Fruit fly (Drosophila melanogaster) whole organism, embryonic: Measurements from ENCODE around the gene CG42693.

Source experiments
- Aef1 ChIP-seq: fragments of 200-800 bp; sonication (Bioruptor generic); IDR thresholded peaks from 3 replicates; pipeline ENCODE4 v1.3.6; 2022; ENCODE audit warnings: missing biosample characterization, missing genetic modification characterization
- Atf3 ChIP-seq: fragments of 200-800 bp; sonication (Bioruptor generic); optimal IDR thresholded peaks from 3 replicates; lab custom pipeline; 2016; ENCODE audit warnings: missing biosample characterization, missing genetic modification characterization
- Awh ChIP-seq: fragments of 200-800 bp; sonication (Bioruptor generic); IDR thresholded peaks from 2 replicates; pipeline ENCODE4, ENCODE4 v1.3.6; 2022; ENCODE audit warnings: missing biosample characterization, missing genetic modification characterization
- BtbVII ChIP-seq: fragments of 200-800 bp; sonication (Bioruptor generic); optimal IDR thresholded peaks from 3 replicates; lab custom pipeline; 2017; ENCODE audit warnings: missing biosample characterization, mild to moderate bottlenecking, missing genetic modification characterization
- CG11456 ChIP-seq: fragments of 200-800 bp; sonication (Bioruptor generic); IDR thresholded peaks from 3 replicates; pipeline ENCODE4 v1.3.6; 2022; ENCODE audit warnings: missing biosample characterization, missing genetic modification characterization
- CG11695 ChIP-seq: fragments of 200-800 bp; sonication (Bioruptor generic); IDR thresholded peaks from 3 replicates; pipeline ENCODE4 v1.3.6; 2022; ENCODE audit warnings: missing biosample characterization, missing genetic modification characterization
- CG12744 ChIP-seq: fragments of 200-800 bp; sonication (Bioruptor generic); optimal IDR thresholded peaks from 2 replicates; lab custom pipeline; 2016; ENCODE audit warnings: missing biosample characterization, missing genetic modification characterization
- CG14860 ChIP-seq: fragments of 200-800 bp; sonication (Bioruptor generic); IDR thresholded peaks from 3 replicates; pipeline ENCODE4 v1.3.6; 2022; ENCODE audit warnings: missing biosample characterization, missing genetic modification characterization; ENCODE audit not compliant: partially characterized antibody
- CG15073 ChIP-seq: fragments of 200-800 bp; sonication (Bioruptor generic); optimal IDR thresholded peaks from 2 replicates; lab custom pipeline; 2016; ENCODE audit warnings: missing biosample characterization, missing genetic modification characterization
- CG15269 ChIP-seq: fragments of 200-800 bp; sonication (Bioruptor generic); optimal IDR thresholded peaks from 2 replicates; lab custom pipeline; 2018; ENCODE audit warnings: missing biosample characterization, mild to moderate bottlenecking, missing genetic modification characterization, moderate library complexity
- CG2116 ChIP-seq: fragments of 200-800 bp; sonication (Bioruptor generic); optimal IDR thresholded peaks from 3 replicates; lab custom pipeline; 2018; ENCODE audit warnings: missing biosample characterization, mild to moderate bottlenecking, missing genetic modification characterization
- CG2120 ChIP-seq: fragments of 200-800 bp; sonication (Bioruptor generic); optimal IDR thresholded peaks from 3 replicates; lab custom pipeline; 2016; ENCODE audit warnings: missing biosample characterization, missing genetic modification characterization
- CG2199 ChIP-seq: fragments of 200-800 bp; sonication (Bioruptor generic); IDR thresholded peaks from 3 replicates; pipeline ENCODE4 v1.3.6; 2022; ENCODE audit warnings: missing biosample characterization, missing genetic modification characterization
- CG30403 ChIP-seq: fragments of 200-800 bp; sonication (Bioruptor generic); optimal IDR thresholded peaks from 3 replicates; lab custom pipeline; 2016; ENCODE audit warnings: missing biosample characterization, missing genetic modification characterization
- CG4328 ChIP-seq: fragments of 200-800 bp; sonication (Bioruptor generic); optimal IDR thresholded peaks from 3 replicates; lab custom pipeline; 2017; ENCODE audit warnings: missing biosample characterization, missing genetic modification reagents, missing genetic modification characterization
- CG6654 ChIP-seq: fragments of 200-800 bp; sonication (Bioruptor generic); optimal IDR thresholded peaks from 2 replicates; lab custom pipeline; 2017; ENCODE audit warnings: missing biosample characterization, mild to moderate bottlenecking, missing genetic modification characterization
- CG7372 ChIP-seq: fragments of 200-800 bp; sonication (Bioruptor generic); IDR thresholded peaks from 2 replicates; pipeline ENCODE4 v1.3.6; 2022; ENCODE audit warnings: missing biosample characterization, missing genetic modification characterization
- CG8944 ChIP-seq: fragments of 200-800 bp; sonication (Bioruptor generic); optimal IDR thresholded peaks from 3 replicates; lab custom pipeline; 2016; ENCODE audit warnings: missing biosample characterization, missing genetic modification characterization
- CG9876 ChIP-seq: fragments of 200-800 bp; sonication (Bioruptor generic); optimal IDR thresholded peaks from 2 replicates; lab custom pipeline; 2016; ENCODE audit warnings: missing biosample characterization, missing genetic modification characterization
- CrebB ChIP-seq: fragments of 200-800 bp; sonication (Bioruptor generic); optimal IDR thresholded peaks from 3 replicates; lab custom pipeline; 2018; ENCODE audit warnings: missing biosample characterization, mild to moderate bottlenecking, missing genetic modification characterization
- D ChIP-seq, 2 experiments: fragments of 200-800 bp in 1 of 2; fragments of >200 bp in 1 of 2; sonication (Bioruptor generic) in 1 of 2; optimal IDR thresholded peaks; 2 replicates in 1 of 2; 3 replicates in 1 of 2; lab custom pipeline; 2017; ENCODE audit warnings: mild to moderate bottlenecking in 1 of 2, missing biosample characterization in 1 of 2, missing genetic modification characterization in 1 of 2, missing genetic modification reagents in 1 of 2
- Dad ChIP-seq: fragments of 200-800 bp; sonication (Bioruptor generic); optimal IDR thresholded peaks from 3 replicates; lab custom pipeline; 2016; ENCODE audit warnings: missing biosample characterization, missing genetic modification characterization
- Dfd ChIP-seq, 2 experiments: fragments of >200 bp; optimal IDR thresholded peaks; 2 replicates each; lab custom pipeline; 2017; ENCODE audit warnings: missing biosample characterization in 2 of 2, missing genetic modification characterization in 2 of 2
- Doc2 ChIP-seq: fragments of 200-800 bp; sonication (Bioruptor generic); IDR thresholded peaks from 2 replicates; pipeline ENCODE4 v1.3.6; 2022; ENCODE audit warnings: missing biosample characterization, missing genetic modification characterization
- MTF-1 ChIP-seq: fragments of 200-800 bp; sonication (Bioruptor generic); optimal IDR thresholded peaks from 2 replicates; lab custom pipeline; 2018; ENCODE audit warnings: missing biosample characterization, mild to moderate bottlenecking, missing genetic modification characterization, borderline replicate concordance
- Meics ChIP-seq: fragments of 200-800 bp; sonication (Bioruptor generic); optimal IDR thresholded peaks from 2 replicates; lab custom pipeline; 2017; ENCODE audit warnings: missing biosample characterization, mild to moderate bottlenecking, missing genetic modification characterization
- Opbp ChIP-seq: fragments of 200-800 bp; sonication (Bioruptor generic); IDR thresholded peaks from 3 replicates; pipeline ENCODE4 v1.3.6; 2022; ENCODE audit warnings: missing biosample characterization, missing genetic modification characterization; ENCODE audit not compliant: partially characterized antibody
- Sox102F ChIP-seq: fragments of 200-800 bp; sonication (Bioruptor generic); optimal IDR thresholded peaks from 2 replicates; lab custom pipeline; 2018; ENCODE audit warnings: missing biosample characterization, mild to moderate bottlenecking, missing genetic modification characterization, moderate library complexity
- ap ChIP-seq: fragments of 200-800 bp; sonication (Bioruptor generic); IDR thresholded peaks from 2 replicates; pipeline ENCODE4 v1.3.6; 2022; ENCODE audit warnings: missing biosample characterization, missing genetic modification characterization
- bowl ChIP-seq: fragments of 200-800 bp; sonication (Bioruptor generic); IDR thresholded peaks from 2 replicates; pipeline ENCODE4 v1.3.6; 2022; ENCODE audit warnings: missing biosample characterization, missing genetic modification characterization
- da ChIP-seq: fragments of 200-800 bp; sonication (Bioruptor generic); optimal IDR thresholded peaks from 2 replicates; lab custom pipeline; 2016; ENCODE audit warnings: missing biosample characterization, missing genetic modification characterization
- dpn ChIP-seq, 2 experiments: fragments of 200-800 bp; sonication (Bioruptor generic); optimal IDR thresholded peaks; 3 replicates each; lab custom pipeline; 2016; ENCODE audit warnings: missing biosample characterization in 2 of 2, missing genetic modification characterization in 2 of 2
- ewg ChIP-seq: fragments of 200-800 bp; sonication (Bioruptor generic); optimal IDR thresholded peaks from 3 replicates; lab custom pipeline; 2017; ENCODE audit warnings: mild to moderate bottlenecking, missing biosample characterization, missing genetic modification reagents, missing genetic modification characterization
- fd3F ChIP-seq: fragments of 200-800 bp; sonication (Bioruptor generic); optimal IDR thresholded peaks from 2 replicates; lab custom pipeline; 2018; ENCODE audit warnings: missing biosample characterization, mild to moderate bottlenecking, missing genetic modification characterization, moderate library complexity
- ftz-f1 ChIP-seq: fragments of 200-800 bp; sonication (Bioruptor generic); optimal IDR thresholded peaks from 2 replicates; lab custom pipeline; 2016; ENCODE audit warnings: missing biosample characterization, missing genetic modification characterization
- gce ChIP-seq: fragments of 200-800 bp; sonication (Bioruptor generic); IDR thresholded peaks from 3 replicates; pipeline ENCODE4 v1.3.6; 2022; ENCODE audit warnings: missing biosample characterization, missing genetic modification characterization
- ham ChIP-seq: fragments of 200-800 bp; sonication (Bioruptor generic); IDR thresholded peaks from 2 replicates; pipeline ENCODE4 v1.3.6; 2022; ENCODE audit warnings: missing biosample characterization, missing genetic modification characterization
- lilli ChIP-seq: fragments of 200-800 bp; sonication (Bioruptor generic); optimal IDR thresholded peaks from 3 replicates; lab custom pipeline; 2016; ENCODE audit warnings: missing biosample characterization, missing genetic modification characterization
- lov ChIP-seq, 2 experiments: fragments of 200-800 bp in 1 of 2; fragments of >200 bp in 1 of 2; sonication (Bioruptor generic) in 1 of 2; IDR thresholded peaks in 1 of 2; optimal IDR thresholded peaks in 1 of 2; 2 replicates in 1 of 2; 3 replicates in 1 of 2; pipeline versions ENCODE4 v1.3.6 to Lab custom; 2017 to 2022; ENCODE audit warnings: missing biosample characterization in 1 of 2, missing genetic modification characterization in 1 of 2
- nom ChIP-seq: fragments of 200-800 bp; sonication (Bioruptor generic); optimal IDR thresholded peaks from 2 replicates; lab custom pipeline; 2017; ENCODE audit warnings: missing biosample characterization, missing genetic modification characterization, mild to moderate bottlenecking, moderate library complexity, missing genetic modification reagents
- oc ChIP-seq: fragments of 200-800 bp; sonication (Bioruptor generic); optimal IDR thresholded peaks from 2 replicates; lab custom pipeline; 2018; ENCODE audit warnings: missing biosample characterization, mild to moderate bottlenecking, missing genetic modification characterization, moderate library complexity
- p53 ChIP-seq: fragments of 200-800 bp; sonication (Bioruptor generic); optimal IDR thresholded peaks from 2 replicates; lab custom pipeline; 2016; ENCODE audit warnings: missing biosample characterization, missing genetic modification characterization
- ro ChIP-seq: fragments of 200-800 bp; sonication (Bioruptor generic); IDR thresholded peaks from 2 replicates; pipeline ENCODE4 v1.3.6; 2022; ENCODE audit warnings: missing biosample characterization, missing genetic modification characterization
- slou ChIP-seq: fragments of 200-800 bp; sonication (Bioruptor generic); optimal IDR thresholded peaks from 3 replicates; lab custom pipeline; 2016; ENCODE audit warnings: missing biosample characterization, missing genetic modification characterization
- so ChIP-seq: fragments of 200-800 bp; sonication (Bioruptor generic); IDR thresholded peaks from 3 replicates; pipeline ENCODE4 v1.3.6; 2022; ENCODE audit warnings: missing biosample characterization, missing genetic modification characterization
- stc ChIP-seq: fragments of 200-800 bp; sonication (Bioruptor generic); IDR thresholded peaks from 2 replicates; pipeline ENCODE4 v1.3.6; 2022; ENCODE audit warnings: missing biosample characterization, missing genetic modification characterization
- trem ChIP-seq: fragments of 200-800 bp; optimal IDR thresholded peaks from 3 replicates; lab custom pipeline; 2019; ENCODE audit warnings: missing biosample characterization, mild to moderate bottlenecking, missing genetic modification characterization, moderate library complexity
- unpg ChIP-seq: fragments of 200-800 bp; sonication (Bioruptor generic); optimal IDR thresholded peaks from 3 replicates; lab custom pipeline; 2018; ENCODE audit warnings: missing biosample characterization, mild to moderate bottlenecking, missing genetic modification characterization, moderate library complexity
- yki ChIP-seq: fragments of >200 bp; optimal IDR thresholded peaks from 3 replicates; lab custom pipeline; 2018
- z ChIP-seq: fragments of 200-800 bp; sonication (Bioruptor generic); IDR thresholded peaks from 3 replicates; pipeline ENCODE4 v1.3.6; 2022; ENCODE audit warnings: missing biosample characterization, missing genetic modification characterization
- zen2 ChIP-seq: fragments of 200-800 bp; sonication (Bioruptor generic); IDR thresholded peaks from 3 replicates; pipeline ENCODE4 v1.3.6; 2022; ENCODE audit warnings: missing biosample characterization, missing genetic modification characterization; ENCODE audit not compliant: partially characterized antibody

Gene CG42693

dm6 chr3R:31721958-31722357 lies 13.8 kb upstream of the CG42693 start (continued):
- no peak for TF ChIP-seq CG4328 (GFP tag; lab: Kevin White, UChicago)
- TF ChIP-seq Atf3 (GFP tag; lab: Kevin White, UChicago): no peak
- TF ChIP-seq CG6654 (GFP tag; lab: Kevin White, UChicago): no peak
- peak; percentile 32 for TF ChIP-seq CrebB (tag; lab: Kevin White, UChicago)
- TF ChIP-seq Sox102F (GFP tag; lab: Kevin White, UChicago): no peak
- 0 out of 3 replicates have a peak, but pooled peaks have one; percentile 28 for TF ChIP-seq CG14860
- no peak for TF ChIP-seq unpg (GFP tag; lab: Kevin White, UChicago)
- TF ChIP-seq dpn (GFP tag; optimal IDR thresholded peaks at IDR 0.05; lab: Kevin White, UChicago): no peak
- TF ChIP-seq MTF-1 (GFP tag; lab: Kevin White, UChicago): no peak
- TF ChIP-seq p53 (GFP tag; lab: Kevin White, UChicago): no peak
- no peak for TF ChIP-seq BtbVII
- TF ChIP-seq Awh (GFP tag; lab: Robert Waterston, UW): no peak
- no peak for TF ChIP-seq zen2 (GFP tag; lab: Robert Waterston, UW)
- TF ChIP-seq Dfd (GFP tag; optimal IDR thresholded peaks at IDR 0.05; lab: Kevin White, UChicago): no peak
- no peak for TF ChIP-seq CG2116
- no peak for TF ChIP-seq CG30403 (GFP tag; lab: Kevin White, UChicago)
- no peak for TF ChIP-seq CG11456
- no peak for TF ChIP-seq CG2120
- no peak for TF ChIP-seq CG12744 (GFP tag; lab: Kevin White, UChicago)
- no peak; the same call in 1 of the 2 replicates for TF ChIP-seq stc (GFP tag; lab: Robert Waterston, UW)
- TF ChIP-seq z (GFP tag; lab: Robert Waterston, UW): no peak
- TF ChIP-seq Meics (GFP tag; lab: Kevin White, UChicago): no peak
- no peak for TF ChIP-seq nom (GFP tag; lab: Kevin White, UChicago)
- TF ChIP-seq ro (GFP tag; lab: Robert Waterston, UW): no peak
- TF ChIP-seq lilli (GFP tag; lab: Kevin White, UChicago): no peak
- 0 out of 3 replicates have a peak, but pooled peaks have one; percentile 29 for TF ChIP-seq CG11695 (GFP tag; lab: Robert Waterston, UW)
- peak; percentile 52; the same call in 1 of the 3 replicates for TF ChIP-seq so
- TF ChIP-seq gce (GFP tag; lab: Robert Waterston, UW): no peak
- no peak for TF ChIP-seq Opbp (GFP tag; lab: Robert Waterston, UW)
- no peak for TF ChIP-seq D (optimal IDR thresholded peaks at IDR 0.05; lab: Kevin White, UChicago)
- no peak for TF ChIP-seq D (GFP tag; optimal IDR thresholded peaks at IDR 0.05; lab: Kevin White, UChicago)
- no peak for TF ChIP-seq ewg (GFP tag; lab: Kevin White, UChicago)
- no peak for TF ChIP-seq lov (optimal IDR thresholded peaks at IDR 0.05; lab: Kevin White, UChicago)
- TF ChIP-seq lov (GFP tag; IDR thresholded peaks at IDR 0.05; lab: Robert Waterston, UW): no peak
- TF ChIP-seq Doc2 (GFP tag; lab: Robert Waterston, UW): no peak
- no peak for TF ChIP-seq ap (GFP tag; lab: Robert Waterston, UW)
- TF ChIP-seq CG9876: no peak
- no peak for TF ChIP-seq trem (tag; lab: Kevin White, UChicago)
- TF ChIP-seq slou (GFP tag; lab: Kevin White, UChicago): no peak
- peak; percentile 13 for TF ChIP-seq CG15269 (tag; lab: Kevin White, UChicago)
- no peak for TF ChIP-seq CG2199 (GFP tag; lab: Robert Waterston, UW)
- TF ChIP-seq yki (lab: Kevin White, UChicago): no peak
- TF ChIP-seq ham (GFP tag; lab: Robert Waterston, UW): no peak
- no peak for TF ChIP-seq ftz-f1
- TF ChIP-seq da: no peak
- no peak for TF ChIP-seq CG15073
- TF ChIP-seq oc (tag; lab: Kevin White, UChicago): peak; percentile 23
- TF ChIP-seq CG7372 (GFP tag; lab: Robert Waterston, UW): no peak
- TF ChIP-seq CG8944 (GFP tag; lab: Kevin White, UChicago): no peak
- no peak for TF ChIP-seq Dad (GFP tag; lab: Kevin White, UChicago)
- no peak for TF ChIP-seq fd3F
- no peak; the same call in 2 of the 3 replicates for TF ChIP-seq Aef1 (GFP tag; lab: Robert Waterston, UW)
- TF ChIP-seq bowl (GFP tag; lab: Robert Waterston, UW): no peak
